Worm (Caenorhabditis elegans): ENCODE data around the gene mks-2.

mks-2 gene

DNA sequence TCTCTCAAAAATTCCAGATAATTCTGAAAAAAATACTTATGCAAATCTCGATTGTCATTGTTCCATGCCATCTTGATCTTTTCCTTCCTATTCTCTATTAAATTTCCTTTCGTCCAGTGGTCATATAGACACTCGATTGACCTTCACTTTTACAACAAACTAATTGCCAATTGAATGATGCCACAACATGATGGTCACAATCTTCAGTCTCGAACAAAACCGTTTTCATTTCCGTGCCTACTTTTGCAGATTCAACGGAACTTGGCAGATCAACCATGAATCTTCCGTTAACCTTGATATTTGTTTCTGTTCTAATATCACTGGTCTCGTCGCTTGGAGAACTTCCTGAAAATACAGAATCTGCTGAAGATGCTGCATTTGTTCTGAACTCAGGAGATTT lies 45.8 kb downstream of the mks-2 start, which contains the start of gene F40H3.2 (continued):
- TF ChIP-seq pag-3 (tag; optimal IDR thresholded peaks at IDR 0.05; ENCODE audit: borderline replicate concordance, insufficient read depth), result peak; percentile 27
- no peak for TF ChIP-seq ceh-88 (GFP tag; IDR thresholded peaks at IDR 0.05)
- no peak for TF ChIP-seq C16A3.4 (tag; optimal IDR thresholded peaks at IDR 0.05)
- TF ChIP-seq hlh-17 (GFP tag; optimal IDR thresholded peaks at IDR 0.05; ENCODE audit: borderline replicate concordance), result no peak

DNA sequence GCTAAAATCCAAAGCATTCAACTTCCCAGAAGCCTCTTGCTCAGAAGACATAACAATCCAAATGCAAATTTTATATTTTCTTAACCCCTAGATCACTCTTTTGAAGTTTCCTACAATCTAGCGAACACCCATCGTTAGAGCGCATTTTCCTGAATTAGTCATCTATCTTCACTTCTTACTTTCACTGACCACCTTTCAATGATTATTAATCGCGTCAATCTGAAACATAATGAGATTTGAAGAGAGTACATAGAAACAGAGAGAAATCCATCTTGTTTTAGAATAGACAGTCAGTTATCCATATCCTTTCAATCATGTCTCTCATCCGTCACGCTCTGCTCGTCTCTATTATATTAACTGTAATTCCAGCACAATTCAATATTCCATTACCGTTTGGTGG lies 48.0 kb downstream of the mks-2 start, which contains the start of gene F40H3.3:
Gene F40H3.3, plus strand, starts transcription at position 280 of the 400 bp plus-strand sequence.
- TF ChIP-seq mdl-1 (tag; optimal IDR thresholded peaks at IDR 0.05), result no peak
- TF ChIP-seq efl-3 (GFP tag; optimal IDR thresholded peaks at IDR 0.05), result no peak
- no peak for TF ChIP-seq nhr-19 (GFP tag; conservative IDR thresholded peaks at IDR 0.05)
- no peak for TF ChIP-seq ces-1 (GFP tag; optimal IDR thresholded peaks at IDR 0.05)
- TF ChIP-seq sptf-1 (tag; optimal IDR thresholded peaks at IDR 0.05), result no peak
- no peak for TF ChIP-seq unc-98 (GFP tag; IDR thresholded peaks at IDR 0.05)
- TF ChIP-seq nhr-28 (tag; optimal IDR thresholded peaks at IDR 0.05), result no peak
- TF ChIP-seq efl-1 (optimal IDR thresholded peaks at IDR 0.05), result no peak
- peak in 1 of 2 experiments; percentile 41 for TF ChIP-seq efl-1 (GFP tag; optimal IDR thresholded peaks at IDR 0.05 in 1 of 2)
- TF ChIP-seq nhr-11 (tag; optimal IDR thresholded peaks at IDR 0.05), result no peak
- TF ChIP-seq nhr-237 (tag; optimal IDR thresholded peaks at IDR 0.05), result no peak
- TF ChIP-seq pag-3 (tag; optimal IDR thresholded peaks at IDR 0.05; ENCODE audit: borderline replicate concordance, insufficient read depth), result no peak
- no peak for TF ChIP-seq elt-2 (tag; optimal IDR thresholded peaks at IDR 0.05)
- no peak for TF ChIP-seq lin-39 (tag; optimal IDR thresholded peaks at IDR 0.05)
- no peak for TF ChIP-seq nhr-85 (tag)
- no peak for TF ChIP-seq lin-13 (GFP tag; optimal IDR thresholded peaks at IDR 0.05)
- peak; percentile 63 for TF ChIP-seq blmp-1 (tag; optimal IDR thresholded peaks at IDR 0.05)
- no peak for TF ChIP-seq nhr-71 (tag; optimal IDR thresholded peaks at IDR 0.05)

DNA sequence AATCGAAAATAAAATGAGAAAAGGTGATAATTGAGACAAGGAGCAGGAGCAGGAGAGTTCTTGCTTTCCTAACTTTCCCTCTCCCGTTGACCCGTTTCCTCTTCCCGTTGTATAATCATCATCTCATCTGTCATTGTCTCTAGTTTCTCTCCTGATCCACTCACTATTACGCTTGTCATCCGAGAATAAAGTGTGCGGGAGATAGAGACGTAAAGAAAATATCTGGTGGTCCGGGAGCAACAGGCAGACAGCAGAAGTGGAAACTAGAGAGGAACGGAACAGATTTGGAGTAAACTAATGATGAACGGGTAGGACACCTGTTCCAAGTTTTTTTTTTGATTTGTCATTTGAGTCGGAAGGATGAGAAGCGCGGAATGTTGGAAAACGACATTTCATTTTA lies 49.0 kb downstream of the mks-2 start:
- no peak for TF ChIP-seq sup-37 (GFP tag; optimal IDR thresholded peaks at IDR 0.05)
- TF ChIP-seq unc-130 (tag; optimal IDR thresholded peaks at IDR 0.05), result peak; percentile 3
- TF ChIP-seq nhr-11 (tag; optimal IDR thresholded peaks at IDR 0.05), result no peak
- peak; percentile 25 for TF ChIP-seq rnt-1 (tag; optimal IDR thresholded peaks at IDR 0.05)
- peak; percentile 68 for TF ChIP-seq lin-14 (GFP tag; optimal IDR thresholded peaks at IDR 0.05)
- no peak for TF ChIP-seq efl-1 (optimal IDR thresholded peaks at IDR 0.05)
- peak in 1 of 2 experiments; percentile 29 for TF ChIP-seq efl-1 (GFP tag; optimal IDR thresholded peaks at IDR 0.05 in 1 of 2)
- TF ChIP-seq ztf-11 (tag; optimal IDR thresholded peaks at IDR 0.05), result no peak

DNA sequence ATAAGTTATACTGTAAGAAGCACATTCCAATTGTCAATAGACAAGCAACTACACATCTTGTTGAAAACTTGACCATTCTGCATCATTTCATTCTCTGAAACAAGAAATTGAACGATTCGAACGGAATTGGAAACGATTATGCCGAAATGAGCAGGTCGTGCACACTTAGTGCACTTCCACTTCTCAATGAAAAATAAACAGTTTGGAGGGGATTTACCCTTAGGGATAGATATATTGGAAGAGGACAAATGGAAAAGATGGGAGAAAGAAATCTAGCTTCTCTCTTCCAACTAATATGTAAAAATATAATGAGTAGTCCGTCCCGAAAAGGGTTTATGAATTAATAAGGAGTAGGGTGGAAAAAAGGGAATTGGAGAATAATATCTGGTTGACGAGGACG lies 50.1 kb downstream of the mks-2 start, which contains the start of gene hst-3.1:
Gene hst-3.1, minus strand, starts transcription at position 101 of the 400 bp plus-strand sequence.
- TF ChIP-seq fos-1 (tag; optimal IDR thresholded peaks at IDR 0.05), result no peak
- TF ChIP-seq ces-1 (GFP tag; optimal IDR thresholded peaks at IDR 0.05), result no peak
- TF ChIP-seq nhr-71 (tag; optimal IDR thresholded peaks at IDR 0.05), result no peak
- no peak for TF ChIP-seq egl-13 (tag; optimal IDR thresholded peaks at IDR 0.05)
- no peak for TF ChIP-seq pqm-1 (tag; optimal IDR thresholded peaks at IDR 0.05)
- TF ChIP-seq egl-27 (tag; optimal IDR thresholded peaks at IDR 0.05), result no peak
- TF ChIP-seq tlp-1 (tag; optimal IDR thresholded peaks at IDR 0.05), result no peak
- no peak for TF ChIP-seq C16A3.4 (tag; optimal IDR thresholded peaks at IDR 0.05)
- TF ChIP-seq alr-1 (tag; optimal IDR thresholded peaks at IDR 0.05; ENCODE audit: borderline replicate concordance), result no peak
- TF ChIP-seq grh-1 (GFP tag; IDR thresholded peaks at IDR 0.05), result no peak
- TF ChIP-seq unc-130 (tag; optimal IDR thresholded peaks at IDR 0.05), result no peak
- TF ChIP-seq mef-2 (tag; optimal IDR thresholded peaks at IDR 0.05), result no peak
- no peak for TF ChIP-seq lin-15B (tag; optimal IDR thresholded peaks at IDR 0.05)
- TF ChIP-seq efl-1 (optimal IDR thresholded peaks at IDR 0.05), result no peak
- no peak for TF ChIP-seq efl-1 (GFP tag; optimal IDR thresholded peaks at IDR 0.05 in 1 of 2)
- TF ChIP-seq nhr-20 (tag; optimal IDR thresholded peaks at IDR 0.05), result no peak
- TF ChIP-seq ceh-82 (tag; optimal IDR thresholded peaks at IDR 0.05), result no peak
- TF ChIP-seq ceh-63 (GFP tag; optimal IDR thresholded peaks at IDR 0.05), result no peak
